Worm (Caenorhabditis elegans) whole organism, L2 larva: Measurements from ENCODE around the gene fbxa-154.

Source experiments
- C34F6.9 ChIP-seq: fragments of 150-350 bp; optimal IDR thresholded peaks from 2 replicates; lab custom pipeline; 2014; ENCODE audit warnings: missing biosample characterization, missing genetic modification characterization
- lin-39 ChIP-seq: fragments of 150-350 bp; optimal IDR thresholded peaks from 2 replicates; lab custom pipeline; 2014; ENCODE audit warnings: missing biosample characterization, missing genetic modification reagents, missing genetic modification characterization
- lsy-2 ChIP-seq, 2 experiments: fragments of 150-350 bp in 1 of 2; sonication (generic microtip) in 1 of 2; optimal IDR thresholded peaks; 2 replicates each; lab custom pipeline; 2014 to 2017; ENCODE audit warnings: missing biosample characterization in 2 of 2, missing genetic modification characterization in 2 of 2
- nhr-23 ChIP-seq: fragments of 150-350 bp; optimal IDR thresholded peaks from 2 replicates; lab custom pipeline; 2014; ENCODE audit warnings: missing biosample characterization, missing genetic modification reagents, missing genetic modification characterization
- sem-4 ChIP-seq: fragments of 150-350 bp; optimal IDR thresholded peaks from 2 replicates; lab custom pipeline; 2014; ENCODE audit warnings: missing biosample characterization, missing genetic modification reagents, missing genetic modification characterization
- zag-1 ChIP-seq: fragments of 150-350 bp; optimal IDR thresholded peaks from 2 replicates; lab custom pipeline; 2014; ENCODE audit warnings: missing biosample characterization, missing genetic modification characterization
- ztf-4 ChIP-seq: fragments of 150-350 bp; optimal IDR thresholded peaks from 2 replicates; lab custom pipeline; 2014; ENCODE audit warnings: missing biosample characterization, missing genetic modification characterization

fbxa-154 gene

ce11 chrV:15553869-15554268 lies 51.1 kb downstream of the fbxa-154 start (continued):
- TF ChIP-seq sem-4 (no peak), lsy-2 (tag; optimal IDR thresholded peaks at IDR 0.05; lab: Kevin White, UChicago) (peak in 1 of 2 experiments; percentile 20), lin-39 (no peak), C34F6.9 (tag; lab: Kevin White, UChicago) (no peak), nhr-23 (no peak), ztf-4 (tag; lab: Kevin White, UChicago) (no peak), zag-1 (tag; lab: Kevin White, UChicago) (no peak)
